Worm (Caenorhabditis elegans): ENCODE data around the gene mdt-22.
A peak's percentile ranks its signal among the peaks of the same experiment; 100 is the strongest.

mdt-22 gene

ce11 chrII:10325615-10326232 lies 24.7 kb downstream of the mdt-22 start, which contains the start of gene appg-1:
Gene appg-1, plus strand, starts transcription at chrII:10326041.
- no peak for TF ChIP-seq ets-4 (GFP tag; optimal IDR thresholded peaks at IDR 0.05)
- TF ChIP-seq hmg-1.2 (GFP tag; IDR thresholded peaks at IDR 0.05), result no peak
- peak; percentile 87 for TF ChIP-seq zfh-2 (GFP tag; conservative IDR thresholded peaks at IDR 0.05)
- TF ChIP-seq ztf-28 (GFP tag; IDR thresholded peaks at IDR 0.05), result no peak
- TF ChIP-seq F22D6.2 (tag; optimal IDR thresholded peaks at IDR 0.05), result no peak
- no peak for TF ChIP-seq F52B5.7 (tag; optimal IDR thresholded peaks at IDR 0.05)
- peak; percentile 76; the same call in 1 of the 2 replicates for TF ChIP-seq egrh-3 (GFP tag; IDR thresholded peaks at IDR 0.05)
- TF ChIP-seq attf-6 (GFP tag; IDR thresholded peaks at IDR 0.05), result no peak

ce11 chrII:10329754-10330153 lies 28.7 kb downstream of the mdt-22 start:
- TF ChIP-seq ekl-4 (GFP tag; IDR thresholded peaks at IDR 0.05) (no peak), F57A8.1 (GFP tag; optimal IDR thresholded peaks at IDR 0.05) (no peak), dpl-1 (GFP tag; optimal IDR thresholded peaks at IDR 0.05) (no peak), tbp1 (GFP tag; optimal IDR thresholded peaks at IDR 0.05) (no peak)

- no peak for TF ChIP-seq gei-17 (GFP tag; optimal IDR thresholded peaks at IDR 0.05)
These were observed 44.0 kb downstream of the mdt-22 start, which contains the start of gene pro-2 for ce11 chrII:10345012-10345411. Gene pro-2, minus strand, starts transcription at chrII:10345112.

- TF ChIP-seq madf-6 (GFP tag; IDR thresholded peaks at IDR 0.05), result peak; percentile 37; the same call in 1 of the 2 replicates
- no peak for TF ChIP-seq zim-3 (tag; optimal IDR thresholded peaks at IDR 0.05)
- no peak for TF ChIP-seq cebp-1 (GFP tag; IDR thresholded peaks at IDR 0.05)
- TF ChIP-seq cebp-1 (tag; optimal IDR thresholded peaks at IDR 0.05), result peak; percentile 53
These were observed 45.1 kb downstream of the mdt-22 start, which contains the start of gene C07E3.10 for ce11 chrII:10346075-10346474. Gene C07E3.10, plus strand, starts transcription at chrII:10346375.

- TF ChIP-seq cebp-1 (GFP tag; IDR thresholded peaks at IDR 0.05) (no peak), cebp-1 (tag; optimal IDR thresholded peaks at IDR 0.05) (peak; percentile 48), repo-1 (tag; optimal IDR thresholded peaks at IDR 0.05) (no peak), hlh-12 (tag; optimal IDR thresholded peaks at IDR 0.05) (no peak), lsl-1 (GFP tag; optimal IDR thresholded peaks at IDR 0.05) (no peak), ZK185.1 (tag; optimal IDR thresholded peaks at IDR 0.05; ENCODE audit: poor library complexity, severe bottlenecking) (no peak), ztf-25 (GFP tag; IDR thresholded peaks at IDR 0.05) (no peak)
These were observed 48.9 kb downstream of the mdt-22 start, which contains the start of gene stip-1 for ce11 chrII:10349915-10350314. Gene stip-1, minus strand, starts transcription at chrII:10350012.

ce11 chrII:10350487-10350886 lies 49.5 kb downstream of the mdt-22 start, which contains the start of gene C07E3.9:
Gene C07E3.9, plus strand, starts transcription at chrII:10350756.
- TF ChIP-seq ceh-91 (GFP tag; IDR thresholded peaks at IDR 0.05) (no peak), F55B11.4 (tag; optimal IDR thresholded peaks at IDR 0.05; ENCODE audit: borderline replicate concordance, insufficient read depth) (no peak), B0261.1 (tag; optimal IDR thresholded peaks at IDR 0.05) (no peak), rpc-1 (optimal IDR thresholded peaks at IDR 0.05) (no peak), rpc-1 (tag; optimal IDR thresholded peaks at IDR 0.05) (no peak), xnd-1 (tag; optimal IDR thresholded peaks at IDR 0.05) (no peak), let-607 (tag; optimal IDR thresholded peaks at IDR 0.05) (no peak), ceh-58 (GFP tag; IDR thresholded peaks at IDR 0.05) (no peak), somi-1 (GFP tag; optimal IDR thresholded peaks at IDR 0.05) (no peak), madf-6 (GFP tag; IDR thresholded peaks at IDR 0.05) (no peak), K11D2.4 (GFP tag; IDR thresholded peaks at IDR 0.05) (no peak), zim-3 (tag; optimal IDR thresholded peaks at IDR 0.05) (no peak), dpl-1 (GFP tag; optimal IDR thresholded peaks at IDR 0.05) (peak; percentile 66), lin-35 (GFP tag; optimal IDR thresholded peaks at IDR 0.05) (peak in 1 of 3 experiments; percentile 58), chd-7 (tag; optimal IDR thresholded peaks at IDR 0.05) (no peak), nfya-2 (GFP tag; IDR thresholded peaks at IDR 0.05) (no peak), lin-54 (GFP tag; optimal IDR thresholded peaks at IDR 0.05) (peak; percentile 79), efl-1 (GFP tag; optimal IDR thresholded peaks at IDR 0.05) (peak; percentile 53), egrh-3 (GFP tag; IDR thresholded peaks at IDR 0.05) (no peak), attf-3 (GFP tag; conservative IDR thresholded peaks at IDR 0.05) (peak; percentile 90), K12H6.12 (tag; optimal IDR thresholded peaks at IDR 0.05) (no peak), madf-10 (tag; optimal IDR thresholded peaks at IDR 0.05) (no peak)
